Fruit fly (Drosophila melanogaster): ENCODE results near the gene tal-AA.

The tal-AA gene

dm6 chr3R:13802057-13802817, 10.7 kb upstream of the tal-AA start (continued):
- no peak for TF ChIP-seq pita (GFP tag; optimal IDR thresholded peaks at IDR 0.05)
- peak; percentile 10 for TF ChIP-seq sens (GFP tag)
- TF ChIP-seq CG17568 (GFP tag; optimal IDR thresholded peaks at IDR 0.05), result no peak
- no peak; the same call in 1 of the 2 replicates for TF ChIP-seq CG13287 (GFP tag; IDR thresholded peaks at IDR 0.05; ENCODE audit: partially characterized antibody)
- peak; percentile 35; the same call in 1 of the 2 replicates for TF ChIP-seq Rfx (GFP tag; IDR thresholded peaks at IDR 0.05)
- no peak for TF ChIP-seq gem (tag; optimal IDR thresholded peaks at IDR 0.05)
- TF ChIP-seq CG12769 (tag; optimal IDR thresholded peaks at IDR 0.05), result peak; percentile 67
- peak; percentile 65 for TF ChIP-seq CG13296 (GFP tag; optimal IDR thresholded peaks at IDR 0.05)
- no peak for TF ChIP-seq PHDP (tag; optimal IDR thresholded peaks at IDR 0.05)
- TF ChIP-seq CG15696 (tag; optimal IDR thresholded peaks at IDR 0.05), result no peak
- TF ChIP-seq nerfin-1 (tag; optimal IDR thresholded peaks at IDR 0.05), result peak; percentile 97
- no peak for TF ChIP-seq Hr51 (GFP tag; optimal IDR thresholded peaks at IDR 0.05)
- TF ChIP-seq dmrt99B (tag; optimal IDR thresholded peaks at IDR 0.05), result no peak
- TF ChIP-seq knrl (GFP tag; IDR thresholded peaks at IDR 0.05; ENCODE audit: partially characterized antibody), result no peak
- TF ChIP-seq z (GFP tag; IDR thresholded peaks at IDR 0.05), result 0 out of 3 replicates have a peak, but pooled peaks have one; percentile 6
- peak; percentile 44 for TF ChIP-seq CG10543 (GFP tag; optimal IDR thresholded peaks at IDR 0.05)
- TF ChIP-seq HLH3B (GFP tag; IDR thresholded peaks at IDR 0.05), result no peak
- peak; percentile 18 for TF ChIP-seq CG4328 (GFP tag; optimal IDR thresholded peaks at IDR 0.05)
- TF ChIP-seq fd102C (GFP tag; optimal IDR thresholded peaks at IDR 0.05), result no peak
- TF ChIP-seq CG9215 (GFP tag; IDR thresholded peaks at IDR 0.05), result no peak
- TF ChIP-seq Opbp (GFP tag; IDR thresholded peaks at IDR 0.05; ENCODE audit: partially characterized antibody), result peak; percentile 43; the same call in 2 of the 3 replicates
- peak; percentile 97 for TF ChIP-seq onecut (GFP tag; IDR thresholded peaks at IDR 0.05)
- no peak for TF ChIP-seq en (GFP tag; optimal IDR thresholded peaks at IDR 0.05)
- TF ChIP-seq Sox102F (GFP tag; optimal IDR thresholded peaks at IDR 0.05), result no peak
- no peak for TF ChIP-seq Oaz (GFP tag; IDR thresholded peaks at IDR 0.05)
- no peak for TF ChIP-seq CG8290 (GFP tag; optimal IDR thresholded peaks at IDR 0.05)
- peak in 1 of 2 experiments; percentile 19 for TF ChIP-seq CG8290 (tag; optimal IDR thresholded peaks at IDR 0.05)
- TF ChIP-seq CG4282 (GFP tag; optimal IDR thresholded peaks at IDR 0.05), result no peak
- peak; percentile 49 for TF ChIP-seq CG18599 (GFP tag; optimal IDR thresholded peaks at IDR 0.05)
- TF ChIP-seq B-H2 (GFP tag; optimal IDR thresholded peaks at IDR 0.05), result peak; percentile 75
- no peak for TF ChIP-seq CG8281 (tag; optimal IDR thresholded peaks at IDR 0.05)
- TF ChIP-seq otp (GFP tag; IDR thresholded peaks at IDR 0.05), result no peak
- no peak for TF ChIP-seq CG18262 (tag; optimal IDR thresholded peaks at IDR 0.05)
- peak; percentile 8 for TF ChIP-seq schlank (tag; optimal IDR thresholded peaks at IDR 0.05)
- TF ChIP-seq ro (GFP tag; IDR thresholded peaks at IDR 0.05), result no peak
- no peak for TF ChIP-seq gce (GFP tag; IDR thresholded peaks at IDR 0.05)
- TF ChIP-seq Med (GFP tag), result no peak
- TF ChIP-seq slou (GFP tag; optimal IDR thresholded peaks at IDR 0.05), result no peak
- no peak for TF ChIP-seq Side (GFP tag; optimal IDR thresholded peaks at IDR 0.05)
- TF ChIP-seq Xbp1 (GFP tag; optimal IDR thresholded peaks at IDR 0.05), result no peak
- peak; percentile 12 for TF ChIP-seq nmo (GFP tag; optimal IDR thresholded peaks at IDR 0.05)
- TF ChIP-seq maf-S (GFP tag; optimal IDR thresholded peaks at IDR 0.05), result no peak
- peak; percentile 27; the same call in 1 of the 3 replicates for TF ChIP-seq CG6791 (GFP tag; IDR thresholded peaks at IDR 0.05; ENCODE audit: partially characterized antibody)
- TF ChIP-seq Hand (GFP tag; optimal IDR thresholded peaks at IDR 0.05), result peak; percentile 45
- TF ChIP-seq pros (GFP tag; optimal IDR thresholded peaks at IDR 0.05), result no peak
- no peak for TF ChIP-seq H15 (GFP tag; IDR thresholded peaks at IDR 0.05)
- no peak for TF ChIP-seq corto (GFP tag; optimal IDR thresholded peaks at IDR 0.05)
- TF ChIP-seq NC2β (GFP tag; optimal IDR thresholded peaks at IDR 0.05), result no peak
- peak; percentile 41 for TF ChIP-seq CG11504 (tag; optimal IDR thresholded peaks at IDR 0.05)
